Worm (Caenorhabditis elegans): ENCODE results near the gene C27A2.7.

C27A2.7 gene

ce11 chrII:5103784-5104457 is 32.8 kb upstream of the C27A2.7 start, which contains the start of the genes C04G6.11 and mpk-2:
C04G6.11 (minus strand) TSS chrII:5103834.
mpk-2 (plus strand) TSS chrII:5104118.
- TF ChIP-seq unc-62 (GFP tag; optimal IDR thresholded peaks at IDR 0.05): peak; percentile 44
- peak; percentile 58 for TF ChIP-seq ztf-22 (GFP tag; optimal IDR thresholded peaks at IDR 0.05)
- TF ChIP-seq atf-7 (tag; optimal IDR thresholded peaks at IDR 0.05): peak; percentile 75
- peak; percentile 93 for TF ChIP-seq nhr-80 (tag; optimal IDR thresholded peaks at IDR 0.05)
- peak; percentile 22 for TF ChIP-seq madf-10 (tag; optimal IDR thresholded peaks at IDR 0.05)
- TF ChIP-seq let-607 (tag; optimal IDR thresholded peaks at IDR 0.05): peak; percentile 21 to 40
- TF ChIP-seq pbrm-1 (GFP tag; IDR thresholded peaks at IDR 0.05): no peak
- TF ChIP-seq hsf-1 (GFP tag; IDR thresholded peaks at IDR 0.05): no peak

- TF ChIP-seq lin-40 (tag; optimal IDR thresholded peaks at IDR 0.05) (no peak), B0035.1 (tag; optimal IDR thresholded peaks at IDR 0.05) (no peak), hlh-12 (tag; optimal IDR thresholded peaks at IDR 0.05) (no peak), ztf-22 (GFP tag; optimal IDR thresholded peaks at IDR 0.05) (no peak), rec-8 (tag; optimal IDR thresholded peaks at IDR 0.05) (no peak), cebp-1 (GFP tag; IDR thresholded peaks at IDR 0.05) (no peak), cebp-1 (tag; optimal IDR thresholded peaks at IDR 0.05) (no peak), rpc-1 (optimal IDR thresholded peaks at IDR 0.05) (no peak), rpc-1 (tag; optimal IDR thresholded peaks at IDR 0.05) (no peak), hlh-26 (GFP tag; conservative IDR thresholded peaks at IDR 0.05) (no peak), tlf-1 (GFP tag; optimal IDR thresholded peaks at IDR 0.05) (no peak), mxl-1 (tag; optimal IDR thresholded peaks at IDR 0.05) (no peak), C17E4.6 (GFP tag; IDR thresholded peaks at IDR 0.05) (no peak), madf-10 (tag; optimal IDR thresholded peaks at IDR 0.05) (no peak), F22D6.2 (tag; optimal IDR thresholded peaks at IDR 0.05) (no peak), lin-35 (GFP tag; optimal IDR thresholded peaks at IDR 0.05) (no peak)
These were observed 32.0 kb upstream of the C27A2.7 start for ce11 chrII:5103189-5103588.

ce11 chrII:5101701-5102100 is 30.5 kb upstream of the C27A2.7 start, which contains the start of the genes idpb-3 and idpb-1:
idpb-3 (minus strand) TSS chrII:5101801.
idpb-1 (plus strand) TSS chrII:5101984.
- no peak for TF ChIP-seq K12H6.12 (tag; optimal IDR thresholded peaks at IDR 0.05)
- TF ChIP-seq egl-18 (GFP tag; IDR thresholded peaks at IDR 0.05): no peak
- TF ChIP-seq lir-1 (GFP tag; conservative IDR thresholded peaks at IDR 0.05): no peak
- TF ChIP-seq nfya-2 (GFP tag; IDR thresholded peaks at IDR 0.05): no peak
- no peak for TF ChIP-seq madf-6 (GFP tag; IDR thresholded peaks at IDR 0.05)
- TF ChIP-seq hrde-1 (tag; optimal IDR thresholded peaks at IDR 0.05; ENCODE audit: borderline replicate concordance): no peak
- TF ChIP-seq F49E8.2 (tag; optimal IDR thresholded peaks at IDR 0.05; ENCODE audit: insufficient read depth): no peak
- TF ChIP-seq mcd-1 (GFP tag; IDR thresholded peaks at IDR 0.05): no peak
- TF ChIP-seq ceh-40 (GFP tag; IDR thresholded peaks at IDR 0.05): no peak
- TF ChIP-seq ztf-28 (GFP tag; IDR thresholded peaks at IDR 0.05): no peak
- TF ChIP-seq hlh-12 (tag; optimal IDR thresholded peaks at IDR 0.05): no peak
- TF ChIP-seq T26A5.8 (tag; optimal IDR thresholded peaks at IDR 0.05): no peak
- no peak for TF ChIP-seq mel-28 (tag; optimal IDR thresholded peaks at IDR 0.05; ENCODE audit: borderline replicate concordance)
- no peak for TF ChIP-seq ceh-91 (GFP tag; IDR thresholded peaks at IDR 0.05)
- no peak for TF ChIP-seq rec-8 (tag; optimal IDR thresholded peaks at IDR 0.05)
- TF ChIP-seq ama-1 (optimal IDR thresholded peaks at IDR 0.05): no peak
- no peak for TF ChIP-seq ama-1 (GFP tag; optimal IDR thresholded peaks at IDR 0.05)

Measured in whole organism, young adult.